Fruit fly (Drosophila melanogaster) S2 (cell line): ENCODE data around the gene Pi3K21B.

Experiments
- CG8478 ChIP-seq: fragments of >200 bp; optimal IDR thresholded peaks from 2 replicates; lab custom pipeline; 2018
- CTCF ChIP-seq, 2 experiments: fragments of >200 bp; optimal IDR thresholded peaks; 2 replicates each; lab custom pipeline; 2018

Gene Pi3K21B

dm6 chr2L:297480-298284, at the start of gene Pi3K21B:
Gene Pi3K21B (plus strand): TSS chr2L:297880.
- TF ChIP-seq CG8478 (lab: Kevin White, UChicago) = no peak
- peak; percentile 1 to 12 for TF ChIP-seq CTCF (optimal IDR thresholded peaks at IDR 0.05; lab: Kevin White, UChicago)

- TF ChIP-seq CG8478 (lab: Kevin White, UChicago) (no peak), CTCF (optimal IDR thresholded peaks at IDR 0.05; lab: Kevin White, UChicago) (no peak)
Observed at dm6 chr2L:248592-248991, 49.1 kb upstream of the Pi3K21B start.

dm6 chr2L:249048-249825, 48.4 kb upstream of the Pi3K21B start:
- no peak for TF ChIP-seq CG8478 (lab: Kevin White, UChicago)

- TF ChIP-seq CG8478 (lab: Kevin White, UChicago) = no peak
- TF ChIP-seq CTCF (optimal IDR thresholded peaks at IDR 0.05; lab: Kevin White, UChicago) = peak; percentile 29 to 50
Observed at dm6 chr2L:250507-251215, 47.0 kb upstream of the Pi3K21B start, which contains the start of gene kis. Gene kis (minus strand): TSS chr2L:250823.

- no peak for TF ChIP-seq CG8478 (lab: Kevin White, UChicago)
- peak in 1 of 2 experiments; percentile 21 for TF ChIP-seq CTCF (optimal IDR thresholded peaks at IDR 0.05; lab: Kevin White, UChicago)
Observed at dm6 chr2L:252174-252573, 45.5 kb upstream of the Pi3K21B start, which contains the start of gene Rpp30. Gene Rpp30 (minus strand): TSS chr2L:252373.

- TF ChIP-seq CG8478 (lab: Kevin White, UChicago) = no peak
- no peak for TF ChIP-seq CTCF (optimal IDR thresholded peaks at IDR 0.05; lab: Kevin White, UChicago)
Observed at dm6 chr2L:267441-268089, 30.1 kb upstream of the Pi3K21B start, which contains the start of gene CG17075. Gene CG17075 (minus strand): TSS chr2L:267505.

- TF ChIP-seq CG8478 (lab: Kevin White, UChicago) = no peak
- no peak for TF ChIP-seq CTCF (optimal IDR thresholded peaks at IDR 0.05; lab: Kevin White, UChicago)
Observed at dm6 chr2L:268788-269187, 28.9 kb upstream of the Pi3K21B start, which contains the start of gene CG3345. Gene CG3345 (plus strand): TSS chr2L:269088.

dm6 chr2L:271553-271952, 26.1 kb upstream of the Pi3K21B start, which contains the start of gene Dus1:
Gene Dus1 (minus strand): TSS chr2L:271744.
- TF ChIP-seq CG8478 (lab: Kevin White, UChicago) = no peak
- TF ChIP-seq CTCF (optimal IDR thresholded peaks at IDR 0.05; lab: Kevin White, UChicago) = no peak

dm6 chr2L:273603-274002, 24.1 kb upstream of the Pi3K21B start, which contains the start of the genes mbm and CG11555:
Gene mbm (minus strand): TSS chr2L:273715.
Gene CG11555 (plus strand): TSS chr2L:273836.
- no peak for TF ChIP-seq CG8478 (lab: Kevin White, UChicago)
- no peak for TF ChIP-seq CTCF (optimal IDR thresholded peaks at IDR 0.05; lab: Kevin White, UChicago)

- TF ChIP-seq CG8478 (lab: Kevin White, UChicago) = no peak
- TF ChIP-seq CTCF (optimal IDR thresholded peaks at IDR 0.05; lab: Kevin White, UChicago) = peak; percentile 32 to 54
Observed at dm6 chr2L:277122-277671, 20.5 kb upstream of the Pi3K21B start, which contains the start of gene smo. Gene smo (plus strand): TSS chr2L:277582.

- TF ChIP-seq CG8478 (lab: Kevin White, UChicago) = no peak
- no peak for TF ChIP-seq CTCF (optimal IDR thresholded peaks at IDR 0.05; lab: Kevin White, UChicago)
Observed at dm6 chr2L:278134-278533, 19.5 kb upstream of the Pi3K21B start, which contains the start of gene CG17078. Gene CG17078 (minus strand): TSS chr2L:278234.

- TF ChIP-seq CTCF (optimal IDR thresholded peaks at IDR 0.05; lab: Kevin White, UChicago) (peak in 1 of 2 experiments; percentile 35), CG8478 (lab: Kevin White, UChicago) (no peak)
Observed at dm6 chr2L:283071-283482, 14.6 kb upstream of the Pi3K21B start, which contains the start of gene CG11601. Gene CG11601 (minus strand): TSS chr2L:283269.

dm6 chr2L:285596-286023, 12.1 kb upstream of the Pi3K21B start:
- TF ChIP-seq CG8478 (lab: Kevin White, UChicago) (no peak), CTCF (optimal IDR thresholded peaks at IDR 0.05; lab: Kevin White, UChicago) (no peak)
